Worm (Caenorhabditis elegans) whole organism, L4/young adult: Measurements from ENCODE around the gene C46C2.2.

Experiments
- dao-5 ChIP-seq: sonication (generic microtip); optimal IDR thresholded peaks from 2 replicates; lab custom pipeline; 2016; ENCODE audit warnings: missing genotype, missing genetic modification characterization, moderate library complexity, missing compliant biosample characterization
- him-1 ChIP-seq: sonication (generic microtip); optimal IDR thresholded peaks from 2 replicates; lab custom pipeline; 2016; ENCODE audit warnings: missing genotype, missing genetic modification reagents, missing genetic modification characterization, missing compliant biosample characterization

ce11 chrIV:9266464-9266863 is 48.9 kb downstream of the C46C2.2 start, which contains the start of gene Y11D7A.19:
- TF ChIP-seq dao-5 (tag; lab: Kevin White, UChicago) = no peak
- no peak for TF ChIP-seq him-1 (tag; lab: Kevin White, UChicago)
